Fruit fly (Drosophila melanogaster): ENCODE results near the gene CG33203.

Gene CG33203

DNA sequence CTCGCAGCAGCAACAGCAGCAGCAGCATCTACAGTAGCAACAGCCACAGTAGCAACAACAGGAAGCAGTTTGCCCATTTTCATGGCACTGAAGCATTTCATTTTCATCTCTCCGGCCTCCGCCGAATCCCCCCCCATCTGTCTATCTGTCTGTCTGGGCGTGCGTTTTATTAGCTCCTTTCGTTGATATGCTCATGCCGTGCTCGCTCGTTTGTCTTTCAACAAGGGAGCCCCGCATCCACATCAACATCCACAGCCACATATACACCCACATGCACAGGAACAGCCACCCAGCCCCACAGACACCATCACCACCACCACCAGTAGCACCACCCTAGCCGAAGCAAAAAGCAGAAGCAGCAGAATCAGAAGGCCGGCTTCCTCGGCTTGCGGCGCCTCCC is 36.0 kb downstream of the CG33203 start:
- TF ChIP-seq noc (tag; optimal IDR thresholded peaks at IDR 0.05): no peak

DNA sequence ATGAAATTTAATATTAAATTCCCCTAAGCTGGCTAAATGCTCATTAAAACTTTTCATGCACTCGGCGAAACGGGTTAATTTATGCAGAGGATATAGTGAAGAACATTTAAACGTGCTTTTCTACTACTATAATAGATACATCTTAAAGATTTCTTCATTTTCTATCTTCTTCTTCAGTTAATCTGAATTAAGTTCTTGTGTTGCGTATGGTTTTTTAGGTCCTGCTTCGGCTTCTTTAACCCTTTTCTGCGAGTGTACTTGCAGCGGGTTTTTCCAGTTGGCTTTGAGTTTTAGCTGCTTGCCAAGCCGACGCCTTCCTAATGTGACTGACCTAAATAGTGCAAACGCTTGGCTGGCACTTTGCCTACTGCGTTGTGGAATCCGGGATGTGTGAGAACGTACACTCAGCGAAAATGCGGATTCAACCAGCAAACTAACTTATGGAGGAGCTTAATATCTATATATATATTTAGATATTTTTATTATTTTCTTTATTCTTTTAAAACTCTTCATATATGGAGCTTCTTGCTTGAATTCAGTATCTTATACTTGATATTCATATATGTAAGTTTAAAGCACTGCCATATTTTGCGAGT is 36.7 kb downstream of the CG33203 start:
- no peak for TF ChIP-seq noc (tag; optimal IDR thresholded peaks at IDR 0.05)

- TF ChIP-seq noc (tag; optimal IDR thresholded peaks at IDR 0.05): no peak
Observed at dm6 chr3R:28848693-28849470, 38.6 kb downstream of the CG33203 start.

dm6 chr3R:28847547-28848316 is 39.8 kb downstream of the CG33203 start:
- TF ChIP-seq noc (tag; optimal IDR thresholded peaks at IDR 0.05): no peak

DNA sequence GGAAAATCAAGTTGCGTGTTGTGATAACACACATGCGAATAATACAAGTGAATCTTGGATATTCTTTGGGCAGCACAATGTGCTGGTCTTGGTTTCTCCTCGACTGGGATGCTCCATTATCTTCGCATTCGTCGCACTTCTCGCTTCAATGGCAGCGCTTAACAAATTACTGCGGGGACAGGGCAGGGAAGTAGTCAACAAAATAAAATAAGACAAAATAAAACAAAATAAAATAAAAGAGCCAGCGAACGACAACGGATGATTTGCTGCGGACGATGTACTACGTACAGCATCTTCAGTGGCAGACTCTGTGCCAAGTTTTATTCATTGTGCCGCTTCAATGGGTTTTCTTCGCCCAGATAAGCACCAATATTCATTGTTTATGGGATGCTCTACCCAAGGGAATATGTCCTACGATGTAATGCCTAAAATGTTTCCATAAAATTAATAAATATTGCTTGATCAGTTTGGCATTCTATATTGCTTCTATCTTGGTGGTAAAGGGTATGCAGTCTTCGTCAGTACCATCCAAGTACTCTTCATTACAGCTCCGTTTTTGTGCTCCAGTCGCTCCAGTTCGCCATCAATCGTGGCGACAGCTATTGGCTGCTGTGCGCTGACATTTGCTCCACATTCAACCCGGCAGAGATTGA is 40.5 kb downstream of the CG33203 start:
- TF ChIP-seq noc (tag; optimal IDR thresholded peaks at IDR 0.05): no peak

DNA sequence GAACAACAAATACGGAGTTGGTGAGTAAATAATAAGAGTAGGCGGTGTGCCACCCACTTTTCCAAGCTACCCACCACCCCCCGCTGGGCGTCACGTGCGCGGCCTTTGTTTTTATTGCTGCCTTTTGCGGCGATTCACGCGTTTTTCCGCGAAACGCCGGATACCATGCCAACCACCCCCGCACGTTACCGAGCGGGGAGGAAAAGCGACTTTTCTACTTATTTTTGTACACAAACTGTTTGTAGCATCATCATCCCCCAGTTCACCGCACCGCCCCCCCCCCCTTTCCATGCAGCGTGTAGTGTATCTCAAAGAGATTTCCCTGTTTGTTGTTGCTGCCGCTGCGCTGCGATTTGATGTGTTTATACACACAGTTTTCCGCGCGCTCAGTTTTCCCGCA is 41.5 kb downstream of the CG33203 start:
- no peak for TF ChIP-seq noc (tag; optimal IDR thresholded peaks at IDR 0.05)

DNA sequence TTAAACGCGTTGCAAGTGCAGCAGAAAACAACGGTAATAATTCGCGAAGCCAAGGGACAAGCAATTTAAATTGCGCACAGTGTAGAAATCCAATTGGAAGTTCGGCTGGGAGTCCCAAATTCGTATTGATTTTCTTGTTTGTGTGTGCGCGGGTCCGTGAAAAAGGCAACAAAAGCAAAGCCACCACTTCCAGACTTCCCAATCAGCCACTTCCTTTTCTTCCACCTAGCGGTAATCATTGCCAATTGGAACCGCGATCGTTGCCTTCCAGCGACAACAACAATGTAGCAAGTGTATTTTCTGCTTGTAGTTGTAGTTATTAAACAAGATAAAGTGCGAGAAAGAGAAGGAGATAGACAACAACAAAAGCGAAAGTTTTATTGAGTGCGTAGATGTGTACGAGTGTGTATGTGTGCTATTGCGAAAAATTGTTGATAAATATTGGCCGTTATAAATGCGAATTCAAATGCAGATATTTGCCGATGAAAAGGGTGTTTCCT is 42.1 kb downstream of the CG33203 start:
- peak; percentile 24 for TF ChIP-seq noc (tag; optimal IDR thresholded peaks at IDR 0.05)

DNA sequence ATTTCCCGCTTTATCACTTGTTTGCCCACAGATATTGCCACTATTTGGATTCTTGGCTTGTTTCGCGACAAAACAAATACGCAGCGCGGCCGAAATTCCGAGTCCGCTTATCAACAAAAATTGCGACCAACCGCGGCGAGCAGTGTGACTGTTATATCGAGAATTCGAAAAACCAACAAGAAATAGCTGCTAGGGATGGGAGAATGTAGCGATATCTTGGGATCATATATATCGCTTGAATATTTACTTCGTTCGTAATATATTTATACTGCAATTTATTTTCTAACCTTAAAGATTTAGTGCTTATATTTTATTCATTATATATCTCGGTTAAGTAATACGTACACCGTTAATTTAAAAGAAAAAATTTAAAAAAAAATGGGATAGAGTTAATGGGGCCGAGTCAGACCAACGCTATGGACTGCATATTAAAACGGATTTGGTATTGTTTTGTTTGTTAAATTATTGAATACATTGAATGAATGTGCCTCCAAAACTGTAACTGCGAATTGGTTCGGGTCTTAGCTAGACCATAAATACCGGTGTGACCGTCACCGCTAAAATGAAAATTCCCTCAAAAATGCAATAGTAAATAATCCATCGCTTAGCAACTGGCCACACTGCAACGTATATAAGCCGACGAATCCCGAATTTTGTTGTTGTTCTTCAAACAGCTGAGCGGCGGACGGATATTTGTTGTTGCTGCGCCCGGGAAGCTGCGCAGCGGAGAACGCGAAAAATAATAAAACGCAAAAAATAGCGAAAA is 42.7 kb downstream of the CG33203 start, which contains the start of the genes Apc and spg:
Gene Apc, minus strand, starts transcription at position 138 of the 766 bp plus-strand sequence.
Gene spg, plus strand, starts transcription at position 660 of the 766 bp plus-strand sequence.
- peak; percentile 72 for TF ChIP-seq noc (tag; optimal IDR thresholded peaks at IDR 0.05)

dm6 chr3R:28843776-28844610 is 43.5 kb downstream of the CG33203 start:
- TF ChIP-seq noc (tag; optimal IDR thresholded peaks at IDR 0.05): no peak

DNA sequence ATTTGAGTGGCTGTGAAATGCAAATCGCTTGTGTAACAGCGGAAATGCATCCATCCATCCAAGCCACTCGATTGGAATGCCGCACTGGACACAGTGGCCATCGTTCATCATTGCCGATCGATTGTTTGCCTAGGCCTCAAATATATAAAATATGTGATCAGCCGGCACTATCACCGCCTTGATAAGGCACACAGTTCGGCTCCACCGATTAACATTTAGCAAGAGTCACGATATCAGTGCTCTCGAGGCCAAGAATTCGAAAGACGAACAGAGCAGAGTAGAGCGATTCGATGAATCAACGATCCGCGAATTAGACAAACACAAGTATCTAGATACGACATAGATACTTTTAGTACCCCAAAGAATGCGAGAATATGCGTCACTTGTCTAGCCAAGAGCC is 45.1 kb downstream of the CG33203 start:
- TF ChIP-seq noc (tag; optimal IDR thresholded peaks at IDR 0.05): no peak

DNA sequence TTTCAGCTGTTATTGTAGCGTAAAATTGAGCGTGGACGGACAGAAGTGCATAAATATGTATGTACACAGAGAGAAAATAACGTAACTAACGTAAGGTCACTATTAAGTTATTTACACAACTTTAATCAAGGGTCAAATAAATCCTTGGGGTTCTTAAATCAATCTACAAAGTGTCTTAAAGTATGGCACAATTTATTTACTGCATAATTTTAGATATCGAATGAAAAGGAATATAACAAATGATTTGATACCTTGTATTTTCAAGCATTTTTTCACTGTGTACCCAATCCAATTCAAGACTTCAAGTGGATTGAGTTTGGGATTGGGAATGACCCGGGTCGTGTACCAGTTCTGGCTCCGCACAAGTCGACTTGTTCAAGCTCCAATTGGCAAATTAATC is 45.5 kb downstream of the CG33203 start:
- no peak for TF ChIP-seq noc (tag; optimal IDR thresholded peaks at IDR 0.05)

- no peak for TF ChIP-seq noc (tag; optimal IDR thresholded peaks at IDR 0.05)
Observed at dm6 chr3R:28840620-28841019, 46.9 kb downstream of the CG33203 start.

- TF ChIP-seq noc (tag; optimal IDR thresholded peaks at IDR 0.05): no peak
Observed at dm6 chr3R:28831626-28832267, 55.8 kb downstream of the CG33203 start, which contains the start of gene WASp. Gene WASp (minus strand): TSS chr3R:28832024.

dm6 chr3R:28831172-28831571 is 56.3 kb downstream of the CG33203 start:
- TF ChIP-seq noc (tag; optimal IDR thresholded peaks at IDR 0.05): no peak

All from whole organism, larva.